Worm (Caenorhabditis elegans) whole organism, early embryonic: Measurements from ENCODE around the gene nspg-8.

Experiments
- ama-1 ChIP-seq: fragments of 150-350 bp; optimal IDR thresholded peaks from 2 replicates; lab custom pipeline; 2014
- ceh-13 ChIP-seq: fragments of 200-800 bp; sonication (Bioruptor generic); optimal IDR thresholded peaks from 2 replicates; lab custom pipeline; 2018; ENCODE audit warnings: mild to moderate bottlenecking, missing genetic modification characterization, missing compliant biosample characterization
- tbx-37 ChIP-seq: fragments of 200-800 bp; sonication (Bioruptor generic); conservative IDR thresholded peaks from 2 replicates; pipeline ENCODE4 v1.3.6; 2022; ENCODE audit warnings: missing genetic modification reagents, missing genetic modification characterization, missing compliant biosample characterization

DNA sequence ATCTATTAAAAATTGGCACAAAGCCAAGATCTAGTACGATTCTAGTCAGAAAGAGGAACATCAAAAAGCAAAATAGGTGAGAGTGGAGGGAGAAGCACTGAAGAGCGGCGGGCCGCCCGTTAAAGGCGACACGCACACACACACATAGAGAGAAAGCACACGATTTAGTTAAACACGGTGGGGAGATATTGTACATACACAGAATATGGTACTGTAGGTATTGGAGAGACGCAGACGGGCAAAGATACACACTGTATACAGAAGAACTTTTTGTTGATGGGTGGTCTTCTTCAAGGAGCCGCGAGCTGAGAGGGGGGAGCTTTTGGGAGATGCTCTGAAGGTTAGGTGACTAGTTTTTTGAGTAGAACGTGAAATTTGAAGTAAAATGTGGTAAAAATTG, 44.4 kb downstream of the nspg-8 start:
- TF ChIP-seq ceh-13 (no peak), tbx-37 (GFP tag; lab: Robert Waterston, UW) (no peak), ama-1 (lab: Kevin White, UChicago) (no peak)
